Worm (Caenorhabditis elegans): ENCODE measurements around the gene egg-3.
"Not testable (repeated sequence)": the region's sequence is repeated elsewhere in the genome, so short reads cannot be mapped to it uniquely, and the experiment has no call there.

egg-3 gene

ce11 chrII:10884396-10884795 lies at the start of gene egg-3:
TSS of gene egg-3 (minus strand) at chrII:10884441.
- no peak for TF ChIP-seq unc-62 (GFP tag; optimal IDR thresholded peaks at IDR 0.05)

ce11 chrII:10932305-10932704 lies 48.1 kb upstream of the egg-3 start:
- TF ChIP-seq unc-62 (GFP tag; optimal IDR thresholded peaks at IDR 0.05): no peak

- TF ChIP-seq unc-62 (GFP tag; optimal IDR thresholded peaks at IDR 0.05): no peak
Observed at ce11 chrII:10930678-10931650, 46.7 kb upstream of the egg-3 start.

- no peak for TF ChIP-seq unc-62 (GFP tag; optimal IDR thresholded peaks at IDR 0.05)
Observed at ce11 chrII:10925804-10926570, 41.7 kb upstream of the egg-3 start, which contains the start of gene metr-1. TSS of gene metr-1 (plus strand) at chrII:10926561.

- no peak for TF ChIP-seq unc-62 (GFP tag; optimal IDR thresholded peaks at IDR 0.05)
Observed at ce11 chrII:10924669-10925068, 40.4 kb upstream of the egg-3 start.

ce11 chrII:10923948-10924347 lies 39.7 kb upstream of the egg-3 start, which contains the start of gene Y19D2B.2:
TSS of gene Y19D2B.2 (plus strand) at chrII:10924248.
- no peak for TF ChIP-seq unc-62 (GFP tag; optimal IDR thresholded peaks at IDR 0.05)

- not testable (repeated sequence) for TF ChIP-seq unc-62 (GFP tag; optimal IDR thresholded peaks at IDR 0.05)
Observed at ce11 chrII:10922874-10923273, 38.6 kb upstream of the egg-3 start, which contains the start of gene Y19D2B.1. TSS of gene Y19D2B.1 (minus strand) at chrII:10922974.

- TF ChIP-seq unc-62 (GFP tag; optimal IDR thresholded peaks at IDR 0.05): no peak
Observed at ce11 chrII:10918293-10918756, 34.1 kb upstream of the egg-3 start, which contains the start of gene tba-4. TSS of gene tba-4 (plus strand) at chrII:10918706.

- no peak for TF ChIP-seq unc-62 (GFP tag; optimal IDR thresholded peaks at IDR 0.05)
Observed at ce11 chrII:10917174-10917573, 32.9 kb upstream of the egg-3 start, which contains the start of gene F44F4.10. TSS of gene F44F4.10 (minus strand) at chrII:10917274.

ce11 chrII:10915732-10916131 lies 31.5 kb upstream of the egg-3 start, which contains the start of gene F44F4.9:
TSS of gene F44F4.9 (minus strand) at chrII:10915832.
- TF ChIP-seq unc-62 (GFP tag; optimal IDR thresholded peaks at IDR 0.05): no peak

ce11 chrII:10914366-10914765 lies 30.1 kb upstream of the egg-3 start, which contains the start of gene F44F4.15:
TSS of gene F44F4.15 (plus strand) at chrII:10914666.
- TF ChIP-seq unc-62 (GFP tag; optimal IDR thresholded peaks at IDR 0.05): no peak

- no peak for TF ChIP-seq unc-62 (GFP tag; optimal IDR thresholded peaks at IDR 0.05)
Observed at ce11 chrII:10912995-10913394, 28.8 kb upstream of the egg-3 start.

- TF ChIP-seq unc-62 (GFP tag; optimal IDR thresholded peaks at IDR 0.05): no peak
Observed at ce11 chrII:10910219-10910618, 26.0 kb upstream of the egg-3 start, which contains the start of gene sra-11. TSS of gene sra-11 (minus strand) at chrII:10910319.

- not testable (repeated sequence) for TF ChIP-seq unc-62 (GFP tag; optimal IDR thresholded peaks at IDR 0.05)
Observed at ce11 chrII:10904379-10904778, 20.1 kb upstream of the egg-3 start, which contains the start of gene sra-12. TSS of gene sra-12 (minus strand) at chrII:10904479.

- no peak for TF ChIP-seq unc-62 (GFP tag; optimal IDR thresholded peaks at IDR 0.05)
Observed at ce11 chrII:10902104-10902503, 17.9 kb upstream of the egg-3 start, which contains the start of gene gly-1. TSS of gene gly-1 (minus strand) at chrII:10902204.

- no peak for TF ChIP-seq unc-62 (GFP tag; optimal IDR thresholded peaks at IDR 0.05)
Observed at ce11 chrII:10898998-10899397, 14.8 kb upstream of the egg-3 start.
